Fruit fly (Drosophila melanogaster) whole organism, pupa: Measurements from ENCODE around the gene CG6178.

Source experiments
- CG10348 ChIP-seq: fragments of 200-800 bp; sonication (Bioruptor generic); IDR thresholded peaks from 2 replicates; pipeline ENCODE4 v1.3.6; 2022; ENCODE audit warnings: missing biosample characterization, missing genetic modification characterization
- CG13204 ChIP-seq: fragments of 200-800 bp; sonication (Bioruptor generic); optimal IDR thresholded peaks from 2 replicates; lab custom pipeline; 2018; ENCODE audit warnings: missing biosample characterization, mild to moderate bottlenecking, missing genetic modification characterization, moderate library complexity
- CG14655 ChIP-seq: fragments of 200-800 bp; sonication (Bioruptor generic); optimal IDR thresholded peaks from 3 replicates; lab custom pipeline; 2017; ENCODE audit warnings: mild to moderate bottlenecking, missing biosample characterization, missing genetic modification reagents, missing genetic modification characterization
- CG15710 ChIP-seq: fragments of 200-800 bp; sonication (Bioruptor generic); optimal IDR thresholded peaks from 2 replicates; lab custom pipeline; 2018; ENCODE audit warnings: missing biosample characterization, mild to moderate bottlenecking, missing genetic modification characterization, moderate library complexity
- CG32121 ChIP-seq: fragments of 200-800 bp; sonication (Bioruptor generic); IDR thresholded peaks from 2 replicates; pipeline ENCODE4 v1.3.6; 2022; ENCODE audit warnings: missing biosample characterization, missing genetic modification characterization
- CG34367 ChIP-seq: fragments of 200-800 bp; sonication (Bioruptor generic); optimal IDR thresholded peaks from 2 replicates; lab custom pipeline; 2018; ENCODE audit warnings: missing biosample characterization, mild to moderate bottlenecking, missing genetic modification characterization
- CG4496 ChIP-seq: fragments of 200-800 bp; sonication (Bioruptor generic); IDR thresholded peaks from 3 replicates; pipeline ENCODE4 v1.3.6; 2022; ENCODE audit warnings: missing biosample characterization, missing genetic modification characterization
- CG8159 ChIP-seq: fragments of 200-800 bp; sonication (Bioruptor generic); optimal IDR thresholded peaks from 3 replicates; lab custom pipeline; 2018; ENCODE audit warnings: missing biosample characterization, mild to moderate bottlenecking, missing genetic modification characterization, moderate library complexity
- CG9948 ChIP-seq: fragments of 200-800 bp; sonication (Bioruptor generic); optimal IDR thresholded peaks from 2 replicates; lab custom pipeline; 2018; ENCODE audit warnings: missing biosample characterization, mild to moderate bottlenecking, missing genetic modification characterization, moderate library complexity
- Ets98B ChIP-seq: fragments of 200-800 bp; sonication (Bioruptor generic); IDR thresholded peaks from 2 replicates; pipeline ENCODE4 v1.3.6; 2022; ENCODE audit warnings: missing biosample characterization, missing genetic modification characterization
- Pif1A ChIP-seq: fragments of 200-800 bp; sonication (Bioruptor generic); optimal IDR thresholded peaks from 3 replicates; lab custom pipeline; 2016; ENCODE audit warnings: missing biosample characterization, missing genetic modification characterization
- Pif1B ChIP-seq: fragments of 200-800 bp; sonication (Bioruptor generic); optimal IDR thresholded peaks from 3 replicates; lab custom pipeline; 2016; ENCODE audit warnings: missing biosample characterization, missing genetic modification characterization
- gl ChIP-seq: fragments of 200-800 bp; sonication (Bioruptor generic); optimal IDR thresholded peaks from 2 replicates; lab custom pipeline; 2018; ENCODE audit warnings: missing biosample characterization, mild to moderate bottlenecking, missing genetic modification characterization

DNA sequence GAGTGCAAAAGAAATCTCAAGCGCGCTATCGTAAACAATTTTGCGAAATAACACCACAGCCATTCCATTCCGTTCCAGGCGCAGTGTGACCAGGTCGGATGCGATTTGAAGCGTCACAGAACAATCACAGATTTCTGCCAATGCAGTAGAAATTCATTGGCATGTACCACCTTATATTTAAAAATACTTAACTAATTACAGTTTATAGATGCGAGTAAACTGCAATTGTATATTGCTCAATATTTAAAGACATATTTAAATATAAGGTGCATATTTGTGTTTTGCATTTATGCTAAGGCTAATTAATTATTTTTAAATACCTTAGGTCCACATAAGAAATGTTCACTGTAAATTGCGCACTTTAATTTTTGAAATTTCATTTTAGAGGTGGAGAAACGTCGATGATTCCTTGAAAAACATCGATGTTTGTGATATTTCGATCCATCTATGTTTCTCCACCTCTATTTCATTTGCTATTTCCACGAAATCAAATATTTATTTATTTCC lies 41.3 kb downstream of the CG6178 start, which contains the start of the genes SMC6 and CG6204:
- TF ChIP-seq CG10348 (GFP tag; lab: Robert Waterston, UW) (peak; percentile 90), CG34367 (peak; percentile 94), gl (tag; lab: Kevin White, UChicago) (peak; percentile 90), Pif1B (peak; percentile 88), CG13204 (GFP tag; lab: Kevin White, UChicago) (no peak), CG15710 (peak; percentile 96), CG8159 (tag; lab: Kevin White, UChicago) (peak; percentile 97), CG9948 (peak; percentile 97), Pif1A (GFP tag; lab: Kevin White, UChicago) (no peak), CG14655 (GFP tag; lab: Kevin White, UChicago) (no peak), CG32121 (GFP tag; lab: Robert Waterston, UW) (peak; percentile 94), CG4496 (GFP tag; lab: Robert Waterston, UW) (peak; percentile 97), Ets98B (GFP tag; lab: Robert Waterston, UW) (peak; percentile 93)
